Worm (Caenorhabditis elegans) whole organism, L2 larva: ENCODE results near the gene ent-1.

Source experiments
- C34F6.9 ChIP-seq: fragments of 150-350 bp; optimal IDR thresholded peaks from 2 replicates; lab custom pipeline; 2014; ENCODE audit warnings: missing biosample characterization, missing genetic modification characterization
- F13H6.1 ChIP-seq: sonication (generic microtip); optimal IDR thresholded peaks from 2 replicates; lab custom pipeline; 2016; ENCODE audit warnings: missing genetic modification characterization, missing compliant biosample characterization
- R02D3.7 ChIP-seq: fragments of 150-350 bp; optimal IDR thresholded peaks from 2 replicates; lab custom pipeline; 2014; ENCODE audit warnings: missing biosample characterization, missing genetic modification characterization
- Y55F3AM.14 ChIP-seq: fragments of 200-800 bp; sonication (Bioruptor generic); optimal IDR thresholded peaks from 2 replicates; lab custom pipeline; 2018; ENCODE audit warnings: mild to moderate bottlenecking, missing genetic modification characterization, missing compliant biosample characterization
- ZK546.5 ChIP-seq: sonication (generic microtip); optimal IDR thresholded peaks from 2 replicates; lab custom pipeline; 2017; ENCODE audit warnings: missing biosample characterization, missing genetic modification characterization
- alr-1 ChIP-seq: fragments of 150-350 bp; optimal IDR thresholded peaks from 2 replicates; lab custom pipeline; 2014; ENCODE audit warnings: missing biosample characterization, missing genetic modification characterization
- aly-2 ChIP-seq: fragments of 150-350 bp; optimal IDR thresholded peaks from 2 replicates; lab custom pipeline; 2014; ENCODE audit warnings: missing biosample characterization, missing genetic modification characterization
- ama-1 ChIP-seq: fragments of 150-350 bp; optimal IDR thresholded peaks from 2 replicates; lab custom pipeline; 2018; ENCODE audit warnings: inconsistent platforms
- blmp-1 ChIP-seq: sonication (generic microtip); optimal IDR thresholded peaks from 2 replicates; lab custom pipeline; 2017; ENCODE audit warnings: missing genetic modification characterization, mild to moderate bottlenecking, missing compliant biosample characterization, antibody characterized with exemption, moderate library complexity; ENCODE audit not compliant: insufficient read depth
- ceh-82 ChIP-seq: fragments of 150-350 bp; optimal IDR thresholded peaks from 2 replicates; lab custom pipeline; 2014; ENCODE audit warnings: missing biosample characterization, missing genetic modification characterization
- crh-2 ChIP-seq: sonication (generic microtip); optimal IDR thresholded peaks from 2 replicates; lab custom pipeline; 2017; ENCODE audit warnings: missing biosample characterization, missing genetic modification characterization
- dmd-4 ChIP-seq: sonication (generic microtip); optimal IDR thresholded peaks from 2 replicates; lab custom pipeline; 2017; ENCODE audit warnings: missing biosample characterization, missing genetic modification characterization
- egl-27 ChIP-seq: sonication (generic microtip); optimal IDR thresholded peaks from 3 replicates; lab custom pipeline; 2017; ENCODE audit warnings: missing biosample characterization, missing genetic modification reagents, missing genetic modification characterization
- elt-1 ChIP-seq: fragments of 150-350 bp; optimal IDR thresholded peaks from 2 replicates; lab custom pipeline; 2014; ENCODE audit warnings: missing biosample characterization, missing genetic modification characterization
- elt-3 ChIP-seq: sonication (generic microtip); optimal IDR thresholded peaks from 2 replicates; lab custom pipeline; 2017; ENCODE audit warnings: missing biosample characterization, missing genetic modification characterization
- fos-1 ChIP-seq: fragments of 150-350 bp; optimal IDR thresholded peaks from 2 replicates; lab custom pipeline; 2014; ENCODE audit warnings: missing biosample characterization, missing genetic modification characterization
- gmeb-1 ChIP-seq: fragments of 150-350 bp; optimal IDR thresholded peaks from 2 replicates; lab custom pipeline; 2014; ENCODE audit warnings: missing biosample characterization, missing genetic modification characterization
- lin-11 ChIP-seq: fragments of 150-350 bp; sonication (generic microtip); optimal IDR thresholded peaks from 2 replicates; lab custom pipeline; 2014; ENCODE audit warnings: missing biosample characterization, missing genetic modification characterization, inconsistent platforms, mixed read lengths
- lin-13 ChIP-seq: fragments of 150-350 bp; optimal IDR thresholded peaks from 2 replicates; lab custom pipeline; 2014; ENCODE audit warnings: missing biosample characterization, missing genetic modification reagents, missing genetic modification characterization
- lin-39 ChIP-seq: fragments of 150-350 bp; optimal IDR thresholded peaks from 2 replicates; lab custom pipeline; 2014; ENCODE audit warnings: missing biosample characterization, missing genetic modification reagents, missing genetic modification characterization
- mab-5 ChIP-seq: fragments of 150-350 bp; optimal IDR thresholded peaks from 2 replicates; lab custom pipeline; 2014; ENCODE audit warnings: missing biosample characterization, missing genetic modification characterization
- mbf-1 ChIP-seq: sonication (generic microtip); optimal IDR thresholded peaks from 2 replicates; lab custom pipeline; 2017; ENCODE audit warnings: missing biosample characterization, missing genetic modification characterization
- nhr-129 ChIP-seq: fragments of 150-350 bp; optimal IDR thresholded peaks from 2 replicates; lab custom pipeline; 2014; ENCODE audit warnings: missing biosample characterization, missing genetic modification characterization
- nhr-21 ChIP-seq: fragments of 150-350 bp; optimal IDR thresholded peaks from 2 replicates; lab custom pipeline; 2014; ENCODE audit warnings: missing biosample characterization, missing genetic modification characterization
- nhr-23 ChIP-seq: fragments of 150-350 bp; optimal IDR thresholded peaks from 2 replicates; lab custom pipeline; 2014; ENCODE audit warnings: missing biosample characterization, missing genetic modification reagents, missing genetic modification characterization
- nhr-237 ChIP-seq: fragments of 150-350 bp; optimal IDR thresholded peaks from 2 replicates; lab custom pipeline; 2014; ENCODE audit warnings: missing biosample characterization, missing genetic modification characterization
- nhr-25 ChIP-seq: fragments of 150-350 bp; sonication (generic microtip); optimal IDR thresholded peaks from 3 replicates; lab custom pipeline; 2014; ENCODE audit warnings: missing biosample characterization, missing genetic modification characterization
- nhr-6 ChIP-seq: fragments of 150-350 bp; optimal IDR thresholded peaks from 2 replicates; lab custom pipeline; 2014; ENCODE audit warnings: missing biosample characterization, missing genetic modification characterization
- nhr-77 ChIP-seq: fragments of 150-350 bp; optimal IDR thresholded peaks from 2 replicates; lab custom pipeline; 2014; ENCODE audit warnings: missing biosample characterization, missing genetic modification characterization
- peb-1 ChIP-seq: fragments of 150-350 bp; optimal IDR thresholded peaks from 2 replicates; lab custom pipeline; 2014; ENCODE audit warnings: missing biosample characterization, missing genetic modification characterization
- sem-4 ChIP-seq: fragments of 150-350 bp; optimal IDR thresholded peaks from 2 replicates; lab custom pipeline; 2014; ENCODE audit warnings: missing biosample characterization, missing genetic modification reagents, missing genetic modification characterization
- skn-1 ChIP-seq: sonication (generic microtip); optimal IDR thresholded peaks from 2 replicates; lab custom pipeline; 2017; ENCODE audit warnings: missing biosample characterization, missing genetic modification characterization
- sma-3 ChIP-seq: sonication (generic microtip); optimal IDR thresholded peaks from 2 replicates; lab custom pipeline; 2016; ENCODE audit warnings: missing genetic modification reagents, missing genetic modification characterization, missing compliant biosample characterization
- snpc-4 ChIP-seq: fragments of 150-350 bp; optimal IDR thresholded peaks from 2 replicates; lab custom pipeline; 2014; ENCODE audit warnings: missing biosample characterization, missing genetic modification characterization
- unc-39 ChIP-seq: fragments of 150-350 bp; optimal IDR thresholded peaks from 2 replicates; lab custom pipeline; 2014; ENCODE audit warnings: missing biosample characterization, missing genetic modification characterization
- unc-62 ChIP-seq: fragments of 150-350 bp; optimal IDR thresholded peaks from 2 replicates; lab custom pipeline; 2014; ENCODE audit warnings: missing biosample characterization, missing genetic modification reagents, missing genetic modification characterization
- zag-1 ChIP-seq: fragments of 150-350 bp; optimal IDR thresholded peaks from 2 replicates; lab custom pipeline; 2014; ENCODE audit warnings: missing biosample characterization, missing genetic modification characterization
- ztf-11 ChIP-seq: sonication (generic microtip); optimal IDR thresholded peaks from 2 replicates; lab custom pipeline; 2017; ENCODE audit warnings: missing biosample characterization, missing genetic modification characterization

The ent-1 gene

DNA sequence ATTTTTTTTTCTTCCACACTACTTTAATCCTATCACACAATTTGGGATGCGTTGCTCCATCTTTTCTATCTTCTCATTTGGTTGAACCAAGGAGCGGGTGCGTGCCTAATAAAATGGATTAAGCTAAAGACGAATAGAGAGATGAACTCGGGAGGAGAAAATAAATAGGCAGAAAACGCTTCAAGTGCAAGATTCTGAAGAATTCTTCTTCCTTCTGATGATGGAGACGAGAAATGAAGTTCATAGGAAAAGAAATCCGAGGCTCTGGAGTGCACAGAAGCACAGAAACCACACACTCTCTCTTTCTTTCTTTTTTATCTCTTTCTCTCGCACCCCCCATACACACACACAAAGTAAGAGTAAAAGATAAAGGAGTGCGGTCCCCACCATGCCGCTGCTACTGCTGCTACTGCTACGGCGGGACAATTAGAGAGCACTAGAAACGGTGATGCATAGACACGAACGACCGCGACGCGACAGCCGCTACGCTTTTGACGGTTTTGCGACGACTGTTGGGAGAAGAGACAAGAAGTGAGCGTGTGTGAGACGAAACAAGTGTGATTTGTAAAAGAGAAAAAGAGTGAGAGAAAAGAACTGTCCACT is 36.9 kb upstream of the ent-1 start (continued):
- TF ChIP-seq lin-39 (tag; lab: Kevin White, UChicago) (no peak), R02D3.7 (tag; lab: Kevin White, UChicago) (no peak), nhr-6 (tag; lab: Kevin White, UChicago) (peak; percentile 15), zag-1 (no peak), skn-1 (no peak), snpc-4 (peak; percentile 25), aly-2 (tag; lab: Kevin White, UChicago) (no peak), elt-3 (tag; lab: Kevin White, UChicago) (no peak), nhr-237 (no peak), C34F6.9 (peak; percentile 76), Y55F3AM.14 (GFP tag; lab: Kevin White, UChicago) (peak; percentile 85), ama-1 (lab: Kevin White, UChicago) (no peak)

- TF ChIP-seq mab-5 (tag; lab: Kevin White, UChicago) (no peak), Y55F3AM.14 (GFP tag; lab: Kevin White, UChicago) (no peak), R02D3.7 (tag; lab: Kevin White, UChicago) (no peak), nhr-25 (no peak), dmd-4 (no peak), nhr-6 (tag; lab: Kevin White, UChicago) (no peak), nhr-237 (no peak), unc-39 (tag; lab: Kevin White, UChicago) (no peak), lin-13 (GFP tag; lab: Kevin White, UChicago) (no peak), lin-11 (no peak), ceh-82 (tag; lab: Kevin White, UChicago) (no peak)
Observed at ce11 chrIV:11691524-11691923, 36.3 kb upstream of the ent-1 start.

- no peak for TF ChIP-seq lin-13 (GFP tag; lab: Kevin White, UChicago)
- TF ChIP-seq sem-4 (tag; lab: Kevin White, UChicago) = no peak
- TF ChIP-seq egl-27 (tag; lab: Kevin White, UChicago) = no peak
- TF ChIP-seq Y55F3AM.14 (GFP tag; lab: Kevin White, UChicago) = no peak
- TF ChIP-seq nhr-23 (tag; lab: Kevin White, UChicago) = no peak
- TF ChIP-seq elt-1 = no peak
- TF ChIP-seq ZK546.5 (tag; lab: Kevin White, UChicago) = no peak
- no peak for TF ChIP-seq sma-3 (GFP tag; lab: Kevin White, UChicago)
- no peak for TF ChIP-seq peb-1 (tag; lab: Kevin White, UChicago)
- TF ChIP-seq nhr-129 (tag; lab: Kevin White, UChicago) = no peak
- no peak for TF ChIP-seq nhr-21 (tag; lab: Kevin White, UChicago)
- TF ChIP-seq ztf-11 (tag; lab: Kevin White, UChicago) = no peak
- TF ChIP-seq crh-2 (tag; lab: Kevin White, UChicago) = no peak
- TF ChIP-seq blmp-1 = no peak
Observed at ce11 chrIV:11690988-11691387, 35.7 kb upstream of the ent-1 start, which contains the start of gene let-60. Gene let-60 (minus strand): TSS chrIV:11691088.

DNA sequence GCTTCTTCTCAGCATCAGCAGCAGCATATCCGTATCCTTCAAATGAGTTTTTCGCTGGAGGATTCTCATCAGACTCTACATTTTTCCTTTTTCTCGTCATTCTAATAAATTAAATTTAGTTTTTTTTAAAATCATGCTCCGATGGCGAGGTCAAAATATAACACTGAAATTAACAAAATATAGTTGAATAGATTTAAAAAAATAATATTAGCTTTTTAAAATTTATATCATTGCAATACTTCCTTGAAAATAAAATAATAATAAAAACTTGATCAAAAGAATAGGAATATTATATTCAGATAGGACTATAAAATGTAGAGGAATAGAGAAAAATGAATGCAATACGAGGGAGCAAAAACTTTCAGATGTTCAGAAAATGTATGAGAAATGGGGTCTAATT is 32.7 kb upstream of the ent-1 start, which contains the start of gene ZK792.5:
Gene ZK792.5, minus strand, starts transcription at position 101 of the 400 bp plus-strand sequence.
- no peak for TF ChIP-seq gmeb-1 (tag; lab: Kevin White, UChicago)
- no peak for TF ChIP-seq F13H6.1 (tag; lab: Kevin White, UChicago)
- TF ChIP-seq sma-3 (GFP tag; lab: Kevin White, UChicago) = no peak
- TF ChIP-seq nhr-77 (tag; lab: Kevin White, UChicago) = no peak
- no peak for TF ChIP-seq mbf-1 (tag; lab: Kevin White, UChicago)
- no peak for TF ChIP-seq blmp-1
- no peak for TF ChIP-seq unc-62

ce11 chrIV:11681905-11682304 is 26.6 kb upstream of the ent-1 start, which contains the start of gene ZK792.4:
Gene ZK792.4 (minus strand): TSS chrIV:11682005.
- TF ChIP-seq lin-11 = no peak
- no peak for TF ChIP-seq dmd-4
- TF ChIP-seq Y55F3AM.14 (GFP tag; lab: Kevin White, UChicago) = no peak
- TF ChIP-seq nhr-6 (tag; lab: Kevin White, UChicago) = no peak
- no peak for TF ChIP-seq fos-1 (tag; lab: Kevin White, UChicago)
- TF ChIP-seq elt-1 = no peak
- TF ChIP-seq nhr-129 (tag; lab: Kevin White, UChicago) = no peak
- TF ChIP-seq elt-3 (tag; lab: Kevin White, UChicago) = no peak
- TF ChIP-seq snpc-4 = no peak
- no peak for TF ChIP-seq unc-39 (tag; lab: Kevin White, UChicago)
- TF ChIP-seq alr-1 (tag; lab: Kevin White, UChicago) = no peak
- TF ChIP-seq, all 48 proteins: peak for 0
